Worm (Caenorhabditis elegans) whole organism, L1 larva: Measurements from ENCODE around the gene clec-68.

Experiments
- ama-1 ChIP-seq: fragments of 150-350 bp; optimal IDR thresholded peaks from 2 replicates; lab custom pipeline; 2014
- blmp-1 ChIP-seq: fragments of 150-350 bp; optimal IDR thresholded peaks from 2 replicates; lab custom pipeline; 2014; ENCODE audit warnings: missing biosample characterization, missing genetic modification characterization
- ces-1 ChIP-seq: fragments of 150-350 bp; optimal IDR thresholded peaks from 2 replicates; lab custom pipeline; 2014; ENCODE audit warnings: missing biosample characterization, missing genetic modification reagents, missing genetic modification characterization
- lsy-2 ChIP-seq, 2 experiments: fragments of 150-350 bp; optimal IDR thresholded peaks; 2 replicates each; lab custom pipeline; 2014; ENCODE audit warnings: missing biosample characterization in 2 of 2, missing genetic modification characterization in 2 of 2
- mep-1 ChIP-seq: fragments of 150-350 bp; optimal IDR thresholded peaks from 2 replicates; lab custom pipeline; 2014; ENCODE audit warnings: missing biosample characterization, missing genetic modification characterization
- nhr-12 ChIP-seq: sonication (generic microtip); optimal IDR thresholded peaks from 2 replicates; lab custom pipeline; 2017; ENCODE audit warnings: missing biosample characterization, missing genetic modification characterization
- nhr-237 ChIP-seq: fragments of 150-350 bp; optimal IDR thresholded peaks from 2 replicates; lab custom pipeline; 2014; ENCODE audit warnings: missing biosample characterization, missing genetic modification characterization
- nhr-90 ChIP-seq: sonication (generic microtip); optimal IDR thresholded peaks from 2 replicates; lab custom pipeline; 2016; ENCODE audit warnings: mild to moderate bottlenecking, missing genetic modification characterization, missing compliant biosample characterization; ENCODE audit not compliant: poor library complexity
- unc-130 ChIP-seq: fragments of 150-350 bp; optimal IDR thresholded peaks from 2 replicates; lab custom pipeline; 2017; ENCODE audit warnings: missing biosample characterization, missing genetic modification characterization, inconsistent platforms
- zag-1 ChIP-seq: fragments of 150-350 bp; optimal IDR thresholded peaks from 2 replicates; lab custom pipeline; 2014; ENCODE audit warnings: missing biosample characterization, missing genetic modification characterization

DNA sequence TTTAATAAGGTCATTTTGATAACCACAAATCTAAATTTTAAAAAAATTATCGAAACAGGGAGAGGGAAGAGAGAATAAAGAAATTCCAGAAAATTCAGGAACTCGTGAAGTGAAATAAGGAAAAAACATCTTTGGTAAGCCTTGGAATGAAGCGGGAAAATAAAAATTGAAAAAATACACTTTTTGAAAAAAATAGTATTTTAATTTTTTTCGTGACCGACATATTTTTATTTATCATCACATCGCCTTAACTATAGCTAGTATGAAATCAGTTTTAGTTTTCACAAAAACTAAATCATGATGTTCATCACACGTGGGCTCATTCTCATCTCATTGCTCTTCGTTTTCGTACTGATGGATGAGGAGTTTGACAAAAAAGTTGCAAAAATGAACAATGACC lies 17.1 kb upstream of the clec-68 start, which contains the start of gene F56D6.13:
- TF ChIP-seq zag-1 (tag; lab: Kevin White, UChicago), result no peak
- no peak for TF ChIP-seq ama-1 (lab: Kevin White, UChicago)
- no peak for TF ChIP-seq nhr-237
- no peak for TF ChIP-seq nhr-12
- TF ChIP-seq unc-130, result no peak
- no peak for TF ChIP-seq ces-1
- TF ChIP-seq blmp-1 (tag; lab: Kevin White, UChicago), result no peak
- TF ChIP-seq mep-1 (tag; lab: Kevin White, UChicago), result no peak
- no peak for TF ChIP-seq nhr-90
- TF ChIP-seq lsy-2 (tag; optimal IDR thresholded peaks at IDR 0.05; lab: Kevin White, UChicago), result no peak
